Fruit fly (Drosophila melanogaster): ENCODE measurements around the gene rtp.

The rtp gene

DNA sequence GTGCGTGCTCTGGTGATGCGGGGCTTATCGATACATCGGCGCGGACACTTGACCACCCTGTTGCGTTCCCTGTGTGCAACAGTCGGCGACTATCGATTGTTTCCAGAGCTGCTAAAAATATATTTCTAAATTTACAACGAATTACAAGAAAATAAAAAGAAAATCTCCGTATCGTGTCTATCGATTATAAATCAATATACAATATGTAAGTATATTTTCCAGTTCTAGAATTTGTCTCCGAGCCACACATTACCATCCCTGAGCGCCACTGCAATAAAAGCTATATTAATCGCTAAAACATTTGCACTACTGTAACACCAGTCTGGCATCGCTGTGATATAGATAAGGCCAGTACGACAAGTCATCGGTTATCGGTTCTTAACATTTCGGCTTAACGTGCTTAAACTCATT, 4.9 kb downstream of the rtp start, which contains the start of the genes Kat60 and Mms19 (continued):
- peak; percentile 48 for TF ChIP-seq zen (tag; optimal IDR thresholded peaks at IDR 0.05)
- peak; percentile 12 for TF ChIP-seq fd96Cb (tag; optimal IDR thresholded peaks at IDR 0.05)
- no peak for TF ChIP-seq ATbp (GFP tag; optimal IDR thresholded peaks at IDR 0.05)
- peak; percentile 76 for TF ChIP-seq CG15514 (GFP tag; optimal IDR thresholded peaks at IDR 0.05)
- TF ChIP-seq yki (optimal IDR thresholded peaks at IDR 0.05), result no peak
- peak; percentile 26 for TF ChIP-seq CG9876 (GFP tag; optimal IDR thresholded peaks at IDR 0.05)
- TF ChIP-seq tup (GFP tag; optimal IDR thresholded peaks at IDR 0.05), result no peak
- TF ChIP-seq CG7928 (GFP tag; optimal IDR thresholded peaks at IDR 0.05), result peak; percentile 53
- no peak for TF ChIP-seq CG10274 (GFP tag; optimal IDR thresholded peaks at IDR 0.05)
- TF ChIP-seq Tbp (GFP tag; optimal IDR thresholded peaks at IDR 0.05), result peak; percentile 14
- peak; percentile 96 for TF ChIP-seq Dll (GFP tag; IDR thresholded peaks at IDR 0.05; ENCODE audit: partially characterized antibody)
- peak; percentile 34 for TF ChIP-seq CG12299 (tag; optimal IDR thresholded peaks at IDR 0.05)
- peak; percentile 88 for TF ChIP-seq CG34224 (GFP tag; IDR thresholded peaks at IDR 0.05; ENCODE audit: partially characterized antibody)
- peak; percentile 59 for TF ChIP-seq lmd (GFP tag; IDR thresholded peaks at IDR 0.05)
- peak; percentile 6 for TF ChIP-seq CG12744 (GFP tag; optimal IDR thresholded peaks at IDR 0.05)
- TF ChIP-seq Bteb2 (GFP tag; optimal IDR thresholded peaks at IDR 0.05), result peak; percentile 37
- TF ChIP-seq CG3847 (GFP tag; IDR thresholded peaks at IDR 0.05), result peak; percentile 83
- no peak for TF ChIP-seq bigmax (GFP tag; optimal IDR thresholded peaks at IDR 0.05)
- TF ChIP-seq Dip3 (GFP tag; optimal IDR thresholded peaks at IDR 0.05), result peak; percentile 64
- no peak for TF ChIP-seq CG15601 (tag; optimal IDR thresholded peaks at IDR 0.05)
- TF ChIP-seq CG4617 (GFP tag; optimal IDR thresholded peaks at IDR 0.05; ENCODE audit: borderline replicate concordance), result peak; percentile 28
- no peak for TF ChIP-seq Hr78 (GFP tag; optimal IDR thresholded peaks at IDR 0.05)
- TF ChIP-seq Oli (tag; optimal IDR thresholded peaks at IDR 0.05), result no peak
- peak; percentile 32 for TF ChIP-seq Usf (GFP tag; optimal IDR thresholded peaks at IDR 0.05)
- no peak for TF ChIP-seq pfk (GFP tag; optimal IDR thresholded peaks at IDR 0.05)
- peak; percentile 29 for TF ChIP-seq CG13123 (GFP tag; optimal IDR thresholded peaks at IDR 0.05)
- TF ChIP-seq ac (GFP tag; optimal IDR thresholded peaks at IDR 0.05), result no peak
- TF ChIP-seq E2f2 (GFP tag; IDR thresholded peaks at IDR 0.05), result 0 out of 2 replicates have a peak, but pooled peaks have one; percentile 36
- TF ChIP-seq ash1 (GFP tag; optimal IDR thresholded peaks at IDR 0.05), result no peak
- peak; percentile 61 for TF ChIP-seq CG13424 (tag; optimal IDR thresholded peaks at IDR 0.05)
- peak; percentile 47 for TF ChIP-seq stwl (tag; optimal IDR thresholded peaks at IDR 0.05)
- no peak for TF ChIP-seq CG31365 (tag; optimal IDR thresholded peaks at IDR 0.05)
- TF ChIP-seq schlank (tag; optimal IDR thresholded peaks at IDR 0.05), result peak; percentile 6
- peak; percentile 88 for TF ChIP-seq CG2129 (GFP tag; IDR thresholded peaks at IDR 0.05; ENCODE audit: partially characterized antibody)
- TF ChIP-seq stc (GFP tag; IDR thresholded peaks at IDR 0.05), result no peak
- TF ChIP-seq Xrp1 (GFP tag; IDR thresholded peaks at IDR 0.05), result peak; percentile 57; the same call in 1 of the 2 replicates
- peak; percentile 97 for TF ChIP-seq CG42726 (GFP tag; IDR thresholded peaks at IDR 0.05; ENCODE audit: partially characterized antibody)
- TF ChIP-seq HHEX (GFP tag; optimal IDR thresholded peaks at IDR 0.05), result peak; percentile 44
- peak; percentile 56 for TF ChIP-seq Taf1 (GFP tag; IDR thresholded peaks at IDR 0.05)
- no peak for TF ChIP-seq Oaz (GFP tag; IDR thresholded peaks at IDR 0.05)
- TF ChIP-seq hkb (optimal IDR thresholded peaks at IDR 0.05), result peak; percentile 89
- peak; percentile 55; the same call in 1 of the 2 replicates for TF ChIP-seq hkb (GFP tag; IDR thresholded peaks at IDR 0.05)
- TF ChIP-seq CG11247 (GFP tag; IDR thresholded peaks at IDR 0.05), result peak; percentile 72
- TF ChIP-seq sima (GFP tag; optimal IDR thresholded peaks at IDR 0.05), result no peak
- peak; percentile 65 for TF ChIP-seq shn (GFP tag; optimal IDR thresholded peaks at IDR 0.05)
- TF ChIP-seq vfl (GFP tag; optimal IDR thresholded peaks at IDR 0.05), result peak; percentile 67
- TF ChIP-seq zen2 (GFP tag; IDR thresholded peaks at IDR 0.05; ENCODE audit: partially characterized antibody), result peak; percentile 75; the same call in 1 of the 3 replicates
- no peak for TF ChIP-seq HLHmδ (GFP tag; optimal IDR thresholded peaks at IDR 0.05)
- peak; percentile 82; the same call in 2 of the 3 replicates for TF ChIP-seq jigr1 (GFP tag; IDR thresholded peaks at IDR 0.05)
